Worm (Caenorhabditis elegans) whole organism, L4 larva: ENCODE measurements around the gene ttb-1.

Experiments used
- ama-1 ChIP-seq: fragments of 150-350 bp; optimal IDR thresholded peaks from 2 replicates; lab custom pipeline; 2014; ENCODE audit warnings: inconsistent platforms, mixed read lengths
- fos-1 ChIP-seq: fragments of 150-350 bp; optimal IDR thresholded peaks from 2 replicates; lab custom pipeline; 2014; ENCODE audit warnings: missing biosample characterization, missing genetic modification characterization
- lin-38 ChIP-seq: fragments of 200-800 bp; sonication (Bioruptor generic); IDR thresholded peaks from 2 replicates; pipeline ENCODE4 v1.3.6; 2022; ENCODE audit warnings: missing genetic modification reagents, missing genetic modification characterization, missing compliant biosample characterization
- lsy-2 ChIP-seq, 2 experiments: fragments of 150-350 bp in 1 of 2; sonication (generic microtip) in 1 of 2; optimal IDR thresholded peaks; 2 replicates each; lab custom pipeline; 2014 to 2017; ENCODE audit warnings: missing biosample characterization in 2 of 2, missing genetic modification characterization in 2 of 2
- mdt-29 ChIP-seq: fragments of 200-800 bp; sonication (Bioruptor generic); IDR thresholded peaks from 2 replicates; pipeline ENCODE4 v1.3.6; 2022; ENCODE audit warnings: missing genetic modification reagents, missing genetic modification characterization, missing compliant biosample characterization
- unc-62 ChIP-seq, 3 experiments: fragments of 150-350 bp in 1 of 3; sonication (generic microtip); optimal IDR thresholded peaks in 2 of 3; peaks in 1 of 3; 1 replicate in 1 of 3; 2 replicates in 2 of 3; lab custom pipeline; 2014 to 2017; ENCODE audit warnings: missing biosample characterization in 3 of 3, missing genetic modification characterization in 3 of 3, missing genetic modification reagents in 3 of 3, missing genotype in 1 of 3

DNA sequence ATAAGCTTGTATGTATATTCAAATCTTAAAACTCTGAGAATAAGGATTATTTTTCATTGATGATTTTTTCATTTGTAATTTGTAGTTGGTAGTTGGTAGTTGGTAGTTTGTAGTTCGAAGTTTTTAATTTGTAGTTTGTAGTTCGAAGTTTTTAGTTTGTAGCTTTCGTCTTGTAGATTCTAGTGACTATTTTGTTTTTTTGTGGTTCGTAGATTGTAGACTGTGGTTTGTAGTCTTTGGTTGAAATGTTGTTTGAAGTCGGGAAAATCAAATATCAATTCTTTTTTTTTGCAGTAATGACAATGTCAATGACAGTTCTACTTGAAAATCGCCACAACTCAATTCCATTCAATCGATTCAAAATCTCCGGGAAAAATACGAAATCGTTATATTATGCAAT lies 10.9 kb upstream of the ttb-1 start:
- TF ChIP-seq ama-1 (no peak), unc-62 (GFP tag; optimal IDR thresholded peaks at IDR 0.05 in 1 of 2; lab: Kevin White, UChicago) (peak in 1 of 2 experiments; percentile 97), unc-62 (tag; optimal IDR thresholded peaks at IDR 0.05; lab: Kevin White, UChicago) (no peak), lin-38 (GFP tag; lab: Robert Waterston, UW) (no peak), fos-1 (tag; lab: Kevin White, UChicago) (no peak), mdt-29 (GFP tag; lab: Robert Waterston, UW) (no peak), lsy-2 (tag; optimal IDR thresholded peaks at IDR 0.05; lab: Kevin White, UChicago) (no peak)
